Worm (Caenorhabditis elegans) whole organism, late embryonic: Measurements from ENCODE around the gene wht-6.

Experiments
- C38D4.7 ChIP-seq: fragments of 200-800 bp; sonication (Bioruptor generic); optimal IDR thresholded peaks from 2 replicates; lab custom pipeline; 2018; ENCODE audit warnings: mild to moderate bottlenecking, missing genetic modification characterization, moderate library complexity, missing compliant biosample characterization
- ceh-14 ChIP-seq: sonication (generic microtip); optimal IDR thresholded peaks from 2 replicates; lab custom pipeline; 2016; ENCODE audit warnings: missing genotype, missing genetic modification characterization, missing compliant biosample characterization
- ceh-6 ChIP-seq: fragments of 200-800 bp; sonication (Bioruptor generic); optimal IDR thresholded peaks from 2 replicates; lab custom pipeline; 2018; ENCODE audit warnings: mild to moderate bottlenecking, missing genetic modification characterization, missing compliant biosample characterization
- hlh-6 ChIP-seq: sonication (generic microtip); optimal IDR thresholded peaks from 2 replicates; lab custom pipeline; 2016; ENCODE audit warnings: missing genotype, missing genetic modification characterization, missing compliant biosample characterization
- nhr-232 ChIP-seq: sonication (generic microtip); optimal IDR thresholded peaks from 2 replicates; lab custom pipeline; 2016; ENCODE audit warnings: missing genetic modification characterization, missing compliant biosample characterization
- pag-3 ChIP-seq: sonication (generic microtip); optimal IDR thresholded peaks from 2 replicates; lab custom pipeline; 2016; ENCODE audit warnings: missing compliant biosample characterization, missing genetic modification characterization, borderline replicate concordance
- pha-2 ChIP-seq: sonication (generic microtip); optimal IDR thresholded peaks from 2 replicates; lab custom pipeline; 2017; ENCODE audit warnings: mild to moderate bottlenecking, missing genetic modification characterization, missing compliant biosample characterization
- rnt-1 ChIP-seq: sonication (generic microtip); optimal IDR thresholded peaks from 2 replicates; lab custom pipeline; 2016; ENCODE audit warnings: missing genetic modification characterization, missing compliant biosample characterization

ce11 chrIII:6431766-6432228 is 39.8 kb upstream of the wht-6 start, which contains the start of the genes mrps-17 and txdc-9:
- TF ChIP-seq pag-3 (tag; lab: Kevin White, UChicago) (no peak), C38D4.7 (GFP tag; lab: Kevin White, UChicago) (no peak), nhr-232 (tag; lab: Kevin White, UChicago) (no peak), ceh-14 (tag; lab: Kevin White, UChicago) (peak; percentile 94), rnt-1 (tag; lab: Kevin White, UChicago) (no peak), ceh-6 (GFP tag; lab: Kevin White, UChicago) (no peak), pha-2 (tag; lab: Kevin White, UChicago) (no peak), hlh-6 (tag; lab: Kevin White, UChicago) (no peak)
